Worm (Caenorhabditis elegans) whole organism, mixed stage, embryonic: ENCODE measurements around the gene pgl-2.

Source experiments
- M03D4.4 ChIP-seq: sonication (generic microtip); optimal IDR thresholded peaks from 2 replicates; lab custom pipeline; 2017; ENCODE audit warnings: mild to moderate bottlenecking, missing genetic modification characterization, missing compliant biosample characterization
- bed-3 ChIP-seq: fragments of 200-800 bp; sonication (Bioruptor generic); optimal IDR thresholded peaks from 3 replicates; lab custom pipeline; 2018; ENCODE audit warnings: mild to moderate bottlenecking, missing genetic modification characterization, moderate library complexity, missing compliant biosample characterization
- blmp-1 ChIP-seq: fragments of 150-350 bp; optimal IDR thresholded peaks from 2 replicates; lab custom pipeline; 2014; ENCODE audit warnings: missing biosample characterization, missing genetic modification characterization
- ceh-39 ChIP-seq: fragments of 150-350 bp; optimal IDR thresholded peaks from 2 replicates; lab custom pipeline; 2014; ENCODE audit warnings: missing biosample characterization, missing genetic modification characterization
- ceh-43 ChIP-seq: fragments of 200-800 bp; sonication (Bioruptor generic); optimal IDR thresholded peaks from 2 replicates; lab custom pipeline; 2018; ENCODE audit warnings: mild to moderate bottlenecking, missing genetic modification characterization, moderate library complexity, missing compliant biosample characterization
- ceh-83 ChIP-seq: fragments of 200-800 bp; sonication (Bioruptor generic); optimal IDR thresholded peaks from 2 replicates; lab custom pipeline; 2018; ENCODE audit warnings: mild to moderate bottlenecking, missing genetic modification characterization, missing compliant biosample characterization
- ces-1 ChIP-seq: fragments of 150-350 bp; optimal IDR thresholded peaks from 2 replicates; lab custom pipeline; 2014; ENCODE audit warnings: missing biosample characterization, missing genetic modification reagents, missing genetic modification characterization
- cnd-1 ChIP-seq: fragments of 200-800 bp; sonication (Bioruptor generic); optimal IDR thresholded peaks from 2 replicates; lab custom pipeline; 2018; ENCODE audit warnings: mild to moderate bottlenecking, missing genetic modification characterization, missing compliant biosample characterization
- drap-1 ChIP-seq: fragments of 200-800 bp; sonication (Bioruptor generic); optimal IDR thresholded peaks from 3 replicates; lab custom pipeline; 2018; ENCODE audit warnings: mild to moderate bottlenecking, missing genetic modification characterization, missing compliant biosample characterization
- elt-1 ChIP-seq: sonication (generic microtip); optimal IDR thresholded peaks from 2 replicates; lab custom pipeline; 2017; ENCODE audit warnings: missing genetic modification characterization, mild to moderate bottlenecking, missing compliant biosample characterization, antibody characterized with exemption, moderate library complexity, borderline replicate concordance; ENCODE audit not compliant: insufficient read depth
- elt-3 ChIP-seq: fragments of 150-350 bp; optimal IDR thresholded peaks from 2 replicates; lab custom pipeline; 2014; ENCODE audit warnings: missing biosample characterization, missing genetic modification characterization
- flh-1 ChIP-seq: fragments of 200-800 bp; sonication (Bioruptor generic); optimal IDR thresholded peaks from 2 replicates; lab custom pipeline; 2018; ENCODE audit warnings: mild to moderate bottlenecking, missing genetic modification characterization, moderate library complexity, missing compliant biosample characterization
- ham-2 ChIP-seq: fragments of 200-800 bp; sonication (Bioruptor generic); optimal IDR thresholded peaks from 2 replicates; lab custom pipeline; 2018; ENCODE audit warnings: mild to moderate bottlenecking, missing genetic modification characterization, missing compliant biosample characterization
- hlh-1 ChIP-seq: fragments of 150-350 bp; optimal IDR thresholded peaks from 2 replicates; lab custom pipeline; 2014; ENCODE audit warnings: missing biosample characterization, missing genetic modification reagents, missing genetic modification characterization
- lin-13 ChIP-seq: fragments of 150-350 bp; optimal IDR thresholded peaks from 2 replicates; lab custom pipeline; 2014; ENCODE audit warnings: missing biosample characterization, missing genetic modification characterization
- lin-32 ChIP-seq: fragments of 200-800 bp; sonication (Bioruptor generic); optimal IDR thresholded peaks from 2 replicates; lab custom pipeline; 2018; ENCODE audit warnings: mild to moderate bottlenecking, missing genetic modification characterization, missing compliant biosample characterization
- lsy-2 ChIP-seq: fragments of 150-350 bp; optimal IDR thresholded peaks from 2 replicates; lab custom pipeline; 2014; ENCODE audit warnings: missing biosample characterization, missing genetic modification characterization
- mab-5 ChIP-seq: fragments of 150-350 bp; optimal IDR thresholded peaks from 2 replicates; lab custom pipeline; 2014; ENCODE audit warnings: missing biosample characterization, missing genetic modification characterization
- mep-1 ChIP-seq: fragments of 150-350 bp; optimal IDR thresholded peaks from 2 replicates; lab custom pipeline; 2017; ENCODE audit warnings: missing biosample characterization, missing genetic modification reagents, missing genetic modification characterization, inconsistent platforms
- mls-2 ChIP-seq: sonication (generic microtip); optimal IDR thresholded peaks from 2 replicates; lab custom pipeline; 2016; ENCODE audit warnings: mild to moderate bottlenecking, missing genetic modification characterization, moderate library complexity, missing compliant biosample characterization
- nhr-12 ChIP-seq: fragments of 150-350 bp; optimal IDR thresholded peaks from 2 replicates; lab custom pipeline; 2014; ENCODE audit warnings: missing biosample characterization, missing genetic modification characterization
- nhr-2 ChIP-seq: fragments of 150-350 bp; optimal IDR thresholded peaks from 2 replicates; lab custom pipeline; 2014; ENCODE audit warnings: missing biosample characterization, missing genetic modification characterization
- nhr-237 ChIP-seq: fragments of 150-350 bp; optimal IDR thresholded peaks from 2 replicates; lab custom pipeline; 2014; ENCODE audit warnings: missing biosample characterization, missing genetic modification characterization
- nhr-28 ChIP-seq: fragments of 150-350 bp; optimal IDR thresholded peaks from 2 replicates; lab custom pipeline; 2014; ENCODE audit warnings: missing biosample characterization, missing genetic modification characterization
- nhr-76 ChIP-seq: sonication (generic microtip); optimal IDR thresholded peaks from 2 replicates; lab custom pipeline; 2017; ENCODE audit warnings: missing biosample characterization, missing genetic modification characterization
- pha-4 ChIP-seq: fragments of 150-350 bp; optimal IDR thresholded peaks from 2 replicates; lab custom pipeline; 2018; ENCODE audit warnings: missing biosample characterization, missing genetic modification reagents, missing genetic modification characterization
- sem-2 ChIP-seq: fragments of 200-800 bp; sonication (Bioruptor generic); optimal IDR thresholded peaks from 2 replicates; lab custom pipeline; 2018; ENCODE audit warnings: mild to moderate bottlenecking, missing genetic modification characterization, missing compliant biosample characterization
- snpc-4 ChIP-seq: fragments of 150-350 bp; optimal IDR thresholded peaks from 2 replicates; lab custom pipeline; 2014; ENCODE audit warnings: missing biosample characterization, missing genetic modification characterization
- sptf-1 ChIP-seq: sonication (generic microtip); optimal IDR thresholded peaks from 2 replicates; lab custom pipeline; 2017; ENCODE audit warnings: mild to moderate bottlenecking, missing genetic modification characterization, moderate library complexity, missing compliant biosample characterization
- tbx-8 ChIP-seq: fragments of 200-800 bp; sonication (Bioruptor generic); optimal IDR thresholded peaks from 2 replicates; lab custom pipeline; 2018; ENCODE audit warnings: mild to moderate bottlenecking, missing genetic modification characterization, moderate library complexity, missing compliant biosample characterization
- unc-120 ChIP-seq: sonication (generic microtip); optimal IDR thresholded peaks from 2 replicates; lab custom pipeline; 2017; ENCODE audit warnings: missing genetic modification characterization, missing compliant biosample characterization; ENCODE audit not compliant: poor library complexity, severe bottlenecking
- unc-39 ChIP-seq: fragments of 150-350 bp; optimal IDR thresholded peaks from 2 replicates; lab custom pipeline; 2014; ENCODE audit warnings: missing biosample characterization, missing genetic modification characterization
- unc-62 ChIP-seq: fragments of 150-350 bp; optimal IDR thresholded peaks from 2 replicates; lab custom pipeline; 2014; ENCODE audit warnings: missing biosample characterization, missing genetic modification reagents, missing genetic modification characterization
- zip-8 ChIP-seq: fragments of 150-350 bp; optimal IDR thresholded peaks from 2 replicates; lab custom pipeline; 2014; ENCODE audit warnings: missing biosample characterization, missing genetic modification characterization
- ztf-11 ChIP-seq: fragments of 150-350 bp; optimal IDR thresholded peaks from 2 replicates; lab custom pipeline; 2014; ENCODE audit warnings: missing biosample characterization, missing genetic modification characterization

The pgl-2 gene

DNA sequence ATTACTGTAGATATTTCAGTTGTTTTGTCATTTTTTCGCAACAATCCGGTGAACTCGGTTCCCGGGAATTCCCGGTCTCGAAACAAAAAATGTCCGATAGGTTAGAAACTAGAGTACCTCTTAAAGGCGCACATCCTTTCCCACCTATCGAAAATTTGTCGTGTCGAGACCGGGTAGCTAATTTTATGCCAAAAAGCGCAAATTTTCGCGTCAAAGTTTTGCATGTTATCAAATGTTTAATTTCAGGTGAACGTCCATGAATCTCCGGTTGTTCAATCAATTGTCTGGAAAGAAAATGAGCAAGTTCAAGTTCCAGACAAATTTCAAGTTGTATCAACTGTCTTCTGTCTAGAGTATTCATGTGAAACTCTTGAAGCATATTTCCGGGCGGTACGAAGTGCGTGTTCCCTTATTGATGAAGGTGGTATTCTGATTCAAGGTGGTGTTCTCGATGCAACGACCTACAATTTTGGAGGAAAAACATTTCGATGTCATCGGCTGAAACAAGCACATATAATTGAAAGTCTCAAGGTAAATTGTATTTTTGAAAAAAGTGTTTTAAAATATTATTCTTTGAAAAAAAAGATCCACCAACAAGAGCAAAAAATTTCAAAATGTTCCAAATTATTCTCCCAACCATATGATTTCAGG is 10.5 kb upstream of the pgl-2 start:
- no peak for TF ChIP-seq drap-1
- no peak for TF ChIP-seq pha-4 (tag; lab: Kevin White, UChicago)
- no peak for TF ChIP-seq tbx-8 (GFP tag; lab: Kevin White, UChicago)
- TF ChIP-seq nhr-237 (tag; lab: Kevin White, UChicago) = no peak
- no peak for TF ChIP-seq ztf-11
- no peak for TF ChIP-seq blmp-1
- TF ChIP-seq ces-1 (GFP tag; lab: Kevin White, UChicago) = no peak
- no peak for TF ChIP-seq ceh-83 (GFP tag; lab: Kevin White, UChicago)
- TF ChIP-seq nhr-12 (tag; lab: Kevin White, UChicago) = no peak
- no peak for TF ChIP-seq lsy-2 (tag; lab: Kevin White, UChicago)
- no peak for TF ChIP-seq unc-62 (GFP tag; lab: Kevin White, UChicago)
- TF ChIP-seq hlh-1 (tag; lab: Kevin White, UChicago) = no peak

DNA sequence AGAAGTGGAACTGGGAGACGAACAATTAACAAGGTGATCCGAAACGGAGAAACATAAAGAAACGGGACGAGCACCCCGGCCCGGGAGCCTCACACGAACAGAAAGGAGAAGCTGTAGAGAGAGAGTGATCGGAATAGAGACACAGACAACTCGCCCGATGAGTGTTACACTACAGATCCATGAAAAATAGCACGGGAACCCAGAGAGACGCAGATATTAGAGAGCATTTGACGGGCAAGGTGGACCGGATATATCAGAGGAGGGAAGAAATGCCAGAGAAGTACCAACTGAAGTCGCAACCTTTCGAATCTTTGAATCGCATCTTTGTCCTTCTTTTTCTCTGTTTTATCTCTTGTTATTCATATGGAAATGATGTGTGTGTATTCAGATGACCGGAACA is 9.2 kb upstream of the pgl-2 start, which contains the start of gene anmt-1:
anmt-1 (plus strand) TSS at position 388 of the 400 bp plus-strand sequence.
- peak; percentile 61 for TF ChIP-seq hlh-1 (tag; lab: Kevin White, UChicago)
- TF ChIP-seq ceh-83 (GFP tag; lab: Kevin White, UChicago) = no peak
- TF ChIP-seq unc-120 (tag; lab: Kevin White, UChicago) = peak; percentile 52
- peak; percentile 42 for TF ChIP-seq unc-62 (GFP tag; lab: Kevin White, UChicago)

DNA sequence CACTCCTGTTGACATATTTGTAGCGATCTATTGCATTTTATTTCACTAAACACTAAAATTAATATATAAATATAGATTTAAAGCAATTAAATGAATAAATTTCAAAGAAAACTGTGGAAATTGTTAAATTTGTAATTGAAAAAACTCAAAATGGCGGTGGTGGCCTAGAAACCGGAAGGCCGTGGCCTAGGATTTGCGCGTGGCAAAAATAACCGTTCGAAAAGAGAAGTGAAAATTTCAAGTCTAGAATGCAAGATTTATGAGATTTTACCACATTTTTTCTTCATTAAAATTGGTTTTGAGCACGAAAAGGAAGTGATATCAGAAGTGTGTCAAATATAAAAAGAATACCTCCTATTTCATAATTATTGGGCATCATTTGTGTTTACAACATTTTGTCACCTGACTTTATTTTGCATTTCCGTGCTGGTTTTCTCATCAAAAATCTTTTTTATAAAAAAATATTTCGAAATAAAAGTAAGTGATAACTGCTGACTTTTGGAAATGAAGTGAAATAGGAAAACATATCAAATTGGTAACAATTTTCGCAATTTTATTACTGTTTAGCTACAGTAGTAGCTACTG is 8.5 kb upstream of the pgl-2 start, which contains the start of gene fli-1:
fli-1 (minus strand) TSS at position 58 of the 585 bp plus-strand sequence.
- TF ChIP-seq M03D4.4 (no peak), zip-8 (tag; lab: Kevin White, UChicago) (no peak), sptf-1 (tag; lab: Kevin White, UChicago) (peak; percentile 51)

DNA sequence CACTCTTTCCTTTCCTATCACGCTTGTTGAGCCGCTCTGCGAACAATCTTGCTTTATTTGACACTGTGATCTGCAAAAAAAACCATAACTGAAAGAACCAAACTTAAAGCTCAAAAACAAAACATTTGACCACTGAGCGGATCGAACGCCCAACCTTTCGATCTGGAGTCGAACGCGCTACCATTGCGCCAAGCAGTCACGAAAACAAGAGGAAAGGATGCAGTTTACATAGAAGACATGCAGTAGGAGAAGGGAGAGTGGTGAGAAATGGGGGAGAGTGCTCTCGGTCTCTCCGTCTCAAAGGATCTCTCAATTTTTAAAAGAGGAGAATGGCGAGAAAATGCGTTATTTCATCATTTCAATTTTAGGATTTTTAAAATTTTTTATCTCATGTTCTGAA is 3.1 kb upstream of the pgl-2 start:
- TF ChIP-seq ztf-11 (peak; percentile 61), unc-62 (GFP tag; lab: Kevin White, UChicago) (peak; percentile 43), ceh-39 (peak; percentile 43), blmp-1 (peak; percentile 50), ham-2 (peak; percentile 91), bed-3 (GFP tag; lab: Kevin White, UChicago) (peak; percentile 91), elt-1 (peak; percentile 61), cnd-1 (peak; percentile 95), unc-120 (tag; lab: Kevin White, UChicago) (peak; percentile 90), mep-1 (peak; percentile 60), lsy-2 (tag; lab: Kevin White, UChicago) (peak; percentile 66), flh-1 (GFP tag; lab: Kevin White, UChicago) (peak; percentile 87), drap-1 (peak; percentile 98), ceh-43 (GFP tag; lab: Kevin White, UChicago) (peak; percentile 93), ces-1 (GFP tag; lab: Kevin White, UChicago) (peak; percentile 44), pha-4 (tag; lab: Kevin White, UChicago) (peak; percentile 62), tbx-8 (GFP tag; lab: Kevin White, UChicago) (peak; percentile 89), sptf-1 (tag; lab: Kevin White, UChicago) (peak; percentile 98), hlh-1 (tag; lab: Kevin White, UChicago) (peak; percentile 67), mab-5 (tag; lab: Kevin White, UChicago) (no peak), nhr-2 (tag; lab: Kevin White, UChicago) (peak; percentile 20), sem-2 (GFP tag; lab: Kevin White, UChicago) (peak; percentile 94), mls-2 (tag; lab: Kevin White, UChicago) (peak; percentile 98), elt-3 (tag; lab: Kevin White, UChicago) (peak; percentile 63), lin-13 (tag; lab: Kevin White, UChicago) (peak; percentile 22), nhr-28 (tag; lab: Kevin White, UChicago) (peak; percentile 79), unc-39 (peak; percentile 33), zip-8 (tag; lab: Kevin White, UChicago) (no peak), nhr-12 (tag; lab: Kevin White, UChicago) (peak; percentile 22), M03D4.4 (peak; percentile 96), lin-32 (GFP tag; lab: Kevin White, UChicago) (peak; percentile 95), ceh-83 (GFP tag; lab: Kevin White, UChicago) (peak; percentile 97), nhr-237 (tag; lab: Kevin White, UChicago) (no peak), nhr-76 (tag; lab: Kevin White, UChicago) (no peak), snpc-4 (tag; lab: Kevin White, UChicago) (no peak)
